4 worm cellular contexts compared by ENCODE assay signal in the genomic region with DNA sequence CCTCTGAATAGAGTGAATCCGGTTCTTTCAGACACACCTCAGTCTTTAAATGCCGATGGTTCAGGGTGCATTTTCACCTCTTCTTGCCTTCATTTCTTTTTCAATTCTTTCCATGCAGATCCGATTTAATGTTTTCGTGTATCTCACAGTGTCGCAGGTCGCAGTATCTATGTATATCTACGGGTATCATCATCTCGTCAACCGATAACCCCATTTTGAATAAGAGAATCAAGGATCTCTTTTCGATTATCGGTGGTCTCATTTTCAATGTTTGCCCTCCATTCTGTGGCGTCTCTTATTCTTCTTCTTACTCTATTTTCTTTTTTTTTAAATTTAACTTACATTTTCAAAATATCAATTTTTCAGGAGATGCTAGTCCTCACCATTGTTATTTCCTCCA.
TF ChIP-seq lines count a peak whose summit lies in the region.

Gene T19B10.2 (plus strand): TSS at position 367 of the 400 bp plus-strand sequence.

TF ChIP-seq in whole organism, L1 larva, 84 proteins besides CTCF, POLR2A, EP300 and RAD21:
- peak; percentile 84 for TF ChIP-seq blmp-1 (tag; optimal IDR thresholded peaks at IDR 0.05; lab: Kevin White, UChicago)
- TF ChIP-seq lin-13 (GFP tag; optimal IDR thresholded peaks at IDR 0.05; lab: Kevin White, UChicago) = no peak
- no peak for TF ChIP-seq pag-3 (tag; optimal IDR thresholded peaks at IDR 0.05; lab: Kevin White, UChicago; ENCODE audit: borderline replicate concordance, insufficient read depth)
- TF ChIP-seq elt-3 (tag; optimal IDR thresholded peaks at IDR 0.05; lab: Kevin White, UChicago) = peak in 1 of 6 experiments; percentile 15
- TF ChIP-seq ama-1 (optimal IDR thresholded peaks at IDR 0.05; lab: Kevin White, UChicago) = no peak
TF ChIP-seq in whole organism, L1 larva: peak in this region for 2.

TF ChIP-seq in whole organism, L2 larva, 48 proteins besides CTCF, POLR2A, EP300 and RAD21:
- peak; percentile 87 for TF ChIP-seq elt-1 (tag; optimal IDR thresholded peaks at IDR 0.05; lab: Kevin White, UChicago)
- no peak for TF ChIP-seq nhr-23 (tag; optimal IDR thresholded peaks at IDR 0.05; lab: Kevin White, UChicago)

TF ChIP-seq in whole organism, L3 larva, 47 proteins besides CTCF, POLR2A, EP300 and RAD21:
- no peak for TF ChIP-seq pqm-1 (tag; optimal IDR thresholded peaks at IDR 0.05; lab: Kevin White, UChicago)
- peak; percentile 76 for TF ChIP-seq nhr-23 (tag; optimal IDR thresholded peaks at IDR 0.05; lab: Kevin White, UChicago)
- TF ChIP-seq eor-1 (tag; optimal IDR thresholded peaks at IDR 0.05; lab: Kevin White, UChicago) = no peak

TF ChIP-seq in whole organism, mixed stage, embryonic, 35 proteins besides CTCF, POLR2A, EP300 and RAD21:
- peak; percentile 83 for TF ChIP-seq elt-1 (tag; optimal IDR thresholded peaks at IDR 0.05; lab: Kevin White, UChicago; ENCODE audit: borderline replicate concordance, insufficient read depth)
- TF ChIP-seq tbx-8 (GFP tag; optimal IDR thresholded peaks at IDR 0.05; lab: Kevin White, UChicago) = no peak

Comparison
In these comparisons a context has a peak if more than half of its experiments do, and no peak if none do; other contexts are left out.
1. Of the 22 proteins assayed by ChIP-seq in both whole organism, L1 larva and whole organism, L2 larva: peak only in whole organism, L1 larva: blmp-1; only in whole organism, L2 larva: none; in both: none; in neither: 20; mixed calls (peak in some experiments, not most) for 1.